Worm (Caenorhabditis elegans) whole organism, L1 larva: ENCODE results near the gene F59A6.4.

ENCODE experiments used
- C04F5.9 ChIP-seq: sonication (generic microtip); optimal IDR thresholded peaks from 2 replicates; lab custom pipeline; 2016; ENCODE audit warnings: missing genetic modification characterization, missing compliant biosample characterization
- C16A3.4 ChIP-seq: fragments of 150-350 bp; optimal IDR thresholded peaks from 2 replicates; lab custom pipeline; 2014; ENCODE audit warnings: missing biosample characterization, missing genetic modification characterization
- aha-1 ChIP-seq: fragments of 150-350 bp; optimal IDR thresholded peaks from 2 replicates; lab custom pipeline; 2014; ENCODE audit warnings: missing biosample characterization, missing genetic modification characterization
- alr-1 ChIP-seq: fragments of 200-800 bp; sonication (Bioruptor generic); optimal IDR thresholded peaks from 2 replicates; lab custom pipeline; 2018; ENCODE audit warnings: borderline replicate concordance, mild to moderate bottlenecking, missing genetic modification characterization, missing compliant biosample characterization
- ceh-63 ChIP-seq: fragments of 200-800 bp; sonication (Bioruptor generic); optimal IDR thresholded peaks from 2 replicates; lab custom pipeline; 2018; ENCODE audit warnings: mild to moderate bottlenecking, missing genetic modification characterization, missing compliant biosample characterization
- ceh-8 ChIP-seq: fragments of 200-800 bp; sonication (Bioruptor generic); optimal IDR thresholded peaks from 2 replicates; lab custom pipeline; 2018; ENCODE audit warnings: mild to moderate bottlenecking, missing genetic modification characterization, moderate library complexity, missing compliant biosample characterization
- ceh-82 ChIP-seq, 3 experiments: fragments of 150-350 bp in 1 of 3; sonication (generic microtip) in 2 of 3; optimal IDR thresholded peaks; 2 replicates each; lab custom pipeline; 2014 to 2017; ENCODE audit warnings: missing biosample characterization in 3 of 3, missing genetic modification characterization in 3 of 3
- ceh-88 ChIP-seq: fragments of 200-800 bp; sonication (Bioruptor generic); IDR thresholded peaks from 2 replicates; pipeline ENCODE4 v1.3.6; 2022; ENCODE audit warnings: missing genetic modification characterization, missing compliant biosample characterization
- ces-1 ChIP-seq: fragments of 150-350 bp; optimal IDR thresholded peaks from 2 replicates; lab custom pipeline; 2014; ENCODE audit warnings: missing biosample characterization, missing genetic modification reagents, missing genetic modification characterization
- dsc-1 ChIP-seq: sonication (generic microtip); optimal IDR thresholded peaks from 2 replicates; lab custom pipeline; 2016; ENCODE audit warnings: mild to moderate bottlenecking, missing genetic modification characterization, missing compliant biosample characterization
- efl-1 ChIP-seq, 4 experiments: fragments of 150-350 bp; optimal IDR thresholded peaks in 3 of 4; peaks in 1 of 4; 1 replicate in 1 of 4; 2 replicates in 3 of 4; lab custom pipeline; 2014; ENCODE audit warnings: missing biosample characterization in 2 of 4, missing genetic modification characterization in 2 of 4, missing genetic modification reagents in 2 of 4
- elt-3 ChIP-seq, 6 experiments: fragments of 150-350 bp in 1 of 6; sonication (generic microtip); optimal IDR thresholded peaks; 2 replicates each; lab custom pipeline; 2017 to 2018; ENCODE audit warnings: missing biosample characterization in 6 of 6, missing genetic modification characterization in 6 of 6, inconsistent platforms in 1 of 6
- ets-5 ChIP-seq: fragments of 200-800 bp; sonication (Bioruptor generic); IDR thresholded peaks from 2 replicates; pipeline ENCODE4 v1.3.6; 2022; ENCODE audit warnings: missing genetic modification characterization, missing compliant biosample characterization
- fkh-10 ChIP-seq: sonication (generic microtip); optimal IDR thresholded peaks from 2 replicates; lab custom pipeline; 2017; ENCODE audit warnings: missing biosample characterization, missing genetic modification reagents, missing genetic modification characterization
- fkh-4 ChIP-seq: sonication (generic microtip); optimal IDR thresholded peaks from 2 replicates; lab custom pipeline; 2016; ENCODE audit warnings: missing compliant biosample characterization, missing genetic modification characterization, borderline replicate concordance
- fos-1 ChIP-seq: fragments of 150-350 bp; optimal IDR thresholded peaks from 2 replicates; lab custom pipeline; 2014; ENCODE audit warnings: missing biosample characterization, missing genetic modification characterization
- hlh-17 ChIP-seq: fragments of 200-800 bp; sonication (Bioruptor generic); optimal IDR thresholded peaks from 2 replicates; lab custom pipeline; 2018; ENCODE audit warnings: missing genetic modification characterization, mild to moderate bottlenecking, missing compliant biosample characterization, moderate library complexity, borderline replicate concordance
- hlh-4 ChIP-seq: sonication (generic microtip); optimal IDR thresholded peaks from 2 replicates; lab custom pipeline; 2016; ENCODE audit warnings: mild to moderate bottlenecking, missing genetic modification characterization, missing compliant biosample characterization
- isw-1 ChIP-seq: fragments of 200-800 bp; sonication (Bioruptor generic); IDR thresholded peaks from 2 replicates; pipeline ENCODE4 v1.3.6; 2022; ENCODE audit warnings: missing genetic modification characterization, missing compliant biosample characterization
- jun-1 ChIP-seq: fragments of 150-350 bp; optimal IDR thresholded peaks from 2 replicates; lab custom pipeline; 2014; ENCODE audit warnings: missing biosample characterization, missing genetic modification reagents, missing genetic modification characterization
- lin-15B ChIP-seq: fragments of 150-350 bp; sonication (generic microtip); optimal IDR thresholded peaks from 3 replicates; lab custom pipeline; 2014; ENCODE audit warnings: missing biosample characterization, missing genetic modification characterization
- lir-3 ChIP-seq: sonication (generic microtip); optimal IDR thresholded peaks from 2 replicates; lab custom pipeline; 2016; ENCODE audit warnings: mild to moderate bottlenecking, missing genetic modification characterization, moderate library complexity, missing compliant biosample characterization; ENCODE audit not compliant: poor library complexity
- lsy-2 ChIP-seq, 2 experiments: fragments of 150-350 bp; optimal IDR thresholded peaks; 2 replicates each; lab custom pipeline; 2014; ENCODE audit warnings: missing biosample characterization in 2 of 2, missing genetic modification characterization in 2 of 2
- mep-1 ChIP-seq: fragments of 150-350 bp; optimal IDR thresholded peaks from 2 replicates; lab custom pipeline; 2014; ENCODE audit warnings: missing biosample characterization, missing genetic modification characterization
- nhr-11 ChIP-seq: fragments of 150-350 bp; optimal IDR thresholded peaks from 2 replicates; lab custom pipeline; 2014; ENCODE audit warnings: missing biosample characterization, missing genetic modification characterization
- nhr-12 ChIP-seq: sonication (generic microtip); optimal IDR thresholded peaks from 2 replicates; lab custom pipeline; 2017; ENCODE audit warnings: missing biosample characterization, missing genetic modification characterization
- nhr-19 ChIP-seq: fragments of 200-800 bp; sonication (Bioruptor generic); conservative IDR thresholded peaks from 2 replicates; pipeline ENCODE4 v1.3.6; 2022; ENCODE audit warnings: missing genetic modification characterization, missing compliant biosample characterization
- nhr-237 ChIP-seq: fragments of 150-350 bp; optimal IDR thresholded peaks from 2 replicates; lab custom pipeline; 2014; ENCODE audit warnings: missing biosample characterization, missing genetic modification characterization
- nhr-28 ChIP-seq: fragments of 150-350 bp; optimal IDR thresholded peaks from 2 replicates; lab custom pipeline; 2014; ENCODE audit warnings: missing biosample characterization, missing genetic modification characterization
- nhr-47 ChIP-seq: sonication (generic microtip); optimal IDR thresholded peaks from 2 replicates; lab custom pipeline; 2016; ENCODE audit warnings: mild to moderate bottlenecking, missing genetic modification characterization, moderate library complexity, missing compliant biosample characterization
- nhr-77 ChIP-seq: fragments of 150-350 bp; optimal IDR thresholded peaks from 2 replicates; lab custom pipeline; 2014; ENCODE audit warnings: missing biosample characterization, missing genetic modification characterization
- nhr-84 ChIP-seq: sonication (generic microtip); optimal IDR thresholded peaks from 2 replicates; lab custom pipeline; 2017; ENCODE audit warnings: missing biosample characterization, missing genetic modification characterization
- nhr-85 ChIP-seq: sonication (generic microtip); peaks from one replicate; lab custom pipeline; 2016; ENCODE audit warnings: missing genetic modification characterization, inconsistent platforms, missing compliant biosample characterization
- nhr-90 ChIP-seq: sonication (generic microtip); optimal IDR thresholded peaks from 2 replicates; lab custom pipeline; 2016; ENCODE audit warnings: mild to moderate bottlenecking, missing genetic modification characterization, missing compliant biosample characterization; ENCODE audit not compliant: poor library complexity
- pax-3 ChIP-seq: fragments of 200-800 bp; sonication (Bioruptor generic); optimal IDR thresholded peaks from 2 replicates; lab custom pipeline; 2018; ENCODE audit warnings: mild to moderate bottlenecking, missing genetic modification characterization, moderate library complexity, missing compliant biosample characterization
- pqm-1 ChIP-seq: sonication (generic microtip); optimal IDR thresholded peaks from 3 replicates; lab custom pipeline; 2017; ENCODE audit warnings: missing biosample characterization, missing genetic modification characterization
- snu-23 ChIP-seq: sonication (generic microtip); optimal IDR thresholded peaks from 2 replicates; lab custom pipeline; 2016; ENCODE audit warnings: missing genetic modification characterization, missing compliant biosample characterization
- sox-4 ChIP-seq: sonication (generic microtip); optimal IDR thresholded peaks from 2 replicates; lab custom pipeline; 2016; ENCODE audit warnings: missing genetic modification characterization, missing compliant biosample characterization
- sptf-1 ChIP-seq: fragments of 150-350 bp; optimal IDR thresholded peaks from 2 replicates; lab custom pipeline; 2014; ENCODE audit warnings: missing biosample characterization, missing genetic modification characterization
- sup-37 ChIP-seq: fragments of 200-800 bp; sonication (Bioruptor generic); optimal IDR thresholded peaks from 2 replicates; lab custom pipeline; 2018; ENCODE audit warnings: mild to moderate bottlenecking, missing genetic modification characterization, missing compliant biosample characterization
- swsn-7 ChIP-seq: sonication (generic microtip); optimal IDR thresholded peaks from 2 replicates; lab custom pipeline; 2016; ENCODE audit warnings: missing genetic modification characterization, missing compliant biosample characterization
- tlp-1 ChIP-seq: fragments of 150-350 bp; optimal IDR thresholded peaks from 2 replicates; lab custom pipeline; 2014; ENCODE audit warnings: missing biosample characterization, missing genetic modification characterization
- unc-30 ChIP-seq: sonication (generic microtip); optimal IDR thresholded peaks from 2 replicates; lab custom pipeline; 2017; ENCODE audit warnings: missing biosample characterization, missing genetic modification characterization
- unc-86 ChIP-seq: sonication (generic microtip); optimal IDR thresholded peaks from 2 replicates; lab custom pipeline; 2016; ENCODE audit warnings: missing genetic modification characterization, missing compliant biosample characterization
- vab-15 ChIP-seq: sonication (generic microtip); optimal IDR thresholded peaks from 2 replicates; lab custom pipeline; 2017; ENCODE audit warnings: missing genotype, mild to moderate bottlenecking, missing genetic modification characterization, missing compliant biosample characterization
- ztf-11 ChIP-seq, 2 experiments: sonication (generic microtip); optimal IDR thresholded peaks; 2 replicates each; lab custom pipeline; 2016 to 2017; ENCODE audit warnings: missing genetic modification characterization in 2 of 2, missing biosample characterization in 1 of 2, missing compliant biosample characterization in 1 of 2
- ztf-4 ChIP-seq: fragments of 150-350 bp; optimal IDR thresholded peaks from 2 replicates; lab custom pipeline; 2014; ENCODE audit warnings: missing biosample characterization, missing genetic modification characterization

The F59A6.4 gene

DNA sequence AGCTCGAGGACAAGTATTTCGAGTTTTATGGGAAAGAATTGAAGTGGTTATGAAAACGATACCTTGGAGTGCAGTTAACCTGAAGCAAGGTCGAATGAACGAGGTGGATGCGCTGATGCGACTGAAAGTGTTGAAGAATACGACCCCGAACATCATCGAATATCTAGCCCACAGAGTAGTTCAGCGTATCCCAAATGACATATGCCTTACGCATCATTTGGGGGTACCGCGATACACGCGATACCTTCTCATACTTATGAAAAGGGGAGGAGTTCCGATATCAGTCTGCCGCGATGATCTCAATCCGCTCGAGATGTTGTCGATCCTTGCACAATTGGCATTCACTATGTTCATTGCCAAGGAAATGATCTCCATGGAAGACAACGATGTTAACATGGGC is 15.1 kb upstream of the F59A6.4 start, which contains the start of gene T27F7.12:
TSS of gene T27F7.12 (plus strand) at position 301 of the 400 bp plus-strand sequence.
- TF ChIP-seq ztf-4 (tag; lab: Kevin White, UChicago) = no peak
- TF ChIP-seq swsn-7 = no peak
- no peak for TF ChIP-seq nhr-85 (tag; lab: Kevin White, UChicago)

DNA sequence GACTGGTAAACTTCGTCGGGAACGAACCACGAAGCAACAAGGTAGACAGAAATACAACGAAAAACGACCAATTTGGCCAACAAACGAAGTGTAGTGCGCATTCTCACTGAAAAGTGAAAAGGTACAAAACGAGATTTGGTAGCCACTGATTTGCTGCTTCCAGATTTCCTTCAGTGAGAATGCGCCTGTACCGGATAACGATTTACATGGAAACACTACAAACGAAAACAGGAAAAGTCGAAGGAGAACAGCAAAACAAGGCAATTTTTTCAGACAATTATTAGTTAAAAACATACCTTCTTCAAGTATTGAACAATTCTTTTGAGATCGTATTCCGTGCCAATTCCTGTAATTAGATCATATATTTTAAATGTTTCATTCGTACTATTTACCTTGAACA is 11.9 kb upstream of the F59A6.4 start, which contains the start of gene pigb-1:
TSS of gene pigb-1 (minus strand) at position 101 of the 400 bp plus-strand sequence.
- TF ChIP-seq unc-30 (no peak), fkh-10 (GFP tag; lab: Kevin White, UChicago) (no peak), unc-86 (tag; lab: Kevin White, UChicago) (no peak), nhr-11 (tag; lab: Kevin White, UChicago) (no peak), alr-1 (no peak), nhr-85 (tag; lab: Kevin White, UChicago) (no peak), swsn-7 (no peak), sup-37 (GFP tag; lab: Kevin White, UChicago) (no peak), fkh-4 (no peak), ceh-8 (no peak), nhr-77 (tag; lab: Kevin White, UChicago) (no peak), ztf-4 (tag; lab: Kevin White, UChicago) (no peak), hlh-4 (tag; lab: Kevin White, UChicago) (no peak), tlp-1 (tag; lab: Kevin White, UChicago) (no peak), C16A3.4 (no peak), nhr-47 (tag; lab: Kevin White, UChicago) (no peak), nhr-237 (no peak), sox-4 (tag; lab: Kevin White, UChicago) (no peak)

DNA sequence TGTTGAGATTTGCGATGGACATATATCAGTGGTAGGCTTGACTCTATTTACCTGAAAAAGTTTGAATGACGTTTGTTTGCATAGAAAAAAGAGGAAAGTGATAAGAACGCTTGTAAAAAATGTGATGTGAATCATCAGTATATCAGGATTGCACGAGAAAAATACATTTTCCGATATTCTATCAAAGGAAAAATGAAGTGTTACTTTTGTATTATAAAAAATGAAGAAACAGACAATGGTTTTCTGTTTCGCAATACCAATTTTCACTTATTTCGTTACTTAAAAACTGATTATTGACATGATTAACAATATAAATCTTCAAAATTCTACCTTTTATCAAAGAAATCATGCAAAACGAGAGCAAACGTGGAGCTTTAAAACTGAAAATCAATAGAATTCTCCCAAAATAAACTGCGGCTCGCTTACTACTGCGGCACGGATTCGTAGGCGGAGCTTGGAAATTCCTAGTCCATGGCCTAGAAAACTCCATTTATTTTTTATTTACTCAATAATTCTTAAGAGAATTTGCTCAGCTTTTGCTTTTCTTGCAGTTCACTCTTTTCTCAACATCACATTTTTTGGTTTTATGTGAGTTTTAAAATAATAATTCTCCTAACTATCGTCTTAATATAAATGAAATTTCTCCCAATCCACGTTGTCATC is 11.2 kb upstream of the F59A6.4 start, which contains the start of the genes eif-1 and vps-24:
TSS of gene eif-1 (minus strand) at position 51 of the 663 bp plus-strand sequence.
TSS of gene vps-24 (plus strand) at position 469 of the 663 bp plus-strand sequence.
- TF ChIP-seq lin-15B = peak; percentile 56
- peak in 1 of 3 experiments; percentile 65 for TF ChIP-seq ceh-82 (tag; optimal IDR thresholded peaks at IDR 0.05; lab: Kevin White, UChicago)
- TF ChIP-seq elt-3 (tag; optimal IDR thresholded peaks at IDR 0.05; lab: Kevin White, UChicago) = no peak
- no peak for TF ChIP-seq pqm-1
- TF ChIP-seq ceh-63 (GFP tag; lab: Kevin White, UChicago) = no peak
- TF ChIP-seq isw-1 (GFP tag; lab: Robert Waterston, UW) = peak; percentile 39; the same call in 1 of the 2 replicates
- TF ChIP-seq snu-23 (GFP tag; lab: Kevin White, UChicago) = peak; percentile 47
- no peak for TF ChIP-seq C04F5.9 (tag; lab: Kevin White, UChicago)
- TF ChIP-seq nhr-28 (tag; lab: Kevin White, UChicago) = no peak
- TF ChIP-seq vab-15 (tag; lab: Kevin White, UChicago) = no peak
- TF ChIP-seq ceh-88 (GFP tag; lab: Robert Waterston, UW) = no peak
- no peak for TF ChIP-seq ets-5
- no peak for TF ChIP-seq unc-30
- no peak for TF ChIP-seq ceh-8
- no peak for TF ChIP-seq alr-1
- no peak for TF ChIP-seq pax-3 (tag; lab: Kevin White, UChicago)
- TF ChIP-seq sptf-1 (tag; lab: Kevin White, UChicago) = no peak
- TF ChIP-seq lsy-2 (tag; optimal IDR thresholded peaks at IDR 0.05; lab: Kevin White, UChicago) = peak; percentile 53 to 74
- TF ChIP-seq hlh-4 (tag; lab: Kevin White, UChicago) = no peak
- peak; percentile 34 for TF ChIP-seq mep-1 (tag; lab: Kevin White, UChicago)
- no peak for TF ChIP-seq sup-37 (GFP tag; lab: Kevin White, UChicago)
- TF ChIP-seq ces-1 (GFP tag; lab: Kevin White, UChicago) = no peak
- TF ChIP-seq swsn-7 = peak; percentile 12
- TF ChIP-seq nhr-90 = no peak
- no peak for TF ChIP-seq jun-1 (tag; lab: Kevin White, UChicago)
- TF ChIP-seq nhr-12 (tag; lab: Kevin White, UChicago) = no peak
- peak; percentile 30 for TF ChIP-seq C16A3.4
- TF ChIP-seq aha-1 (tag; lab: Kevin White, UChicago) = no peak
- TF ChIP-seq hlh-17 = no peak
- TF ChIP-seq efl-1 (optimal IDR thresholded peaks at IDR 0.05; lab: Kevin White, UChicago) = peak; percentile 57 to 64
- TF ChIP-seq efl-1 (GFP tag; optimal IDR thresholded peaks at IDR 0.05 in 1 of 2; lab: Kevin White, UChicago) = peak; percentile 72 to 95
- no peak for TF ChIP-seq nhr-19 (GFP tag; lab: Robert Waterston, UW)
- no peak for TF ChIP-seq fos-1 (tag; lab: Kevin White, UChicago)
- peak; percentile 58 for TF ChIP-seq lir-3 (tag; lab: Kevin White, UChicago)
- TF ChIP-seq dsc-1 = peak; percentile 30
- TF ChIP-seq unc-86 (tag; lab: Kevin White, UChicago) = no peak
- TF ChIP-seq nhr-84 (tag; lab: Kevin White, UChicago) = no peak
- no peak for TF ChIP-seq ztf-11 (tag; optimal IDR thresholded peaks at IDR 0.05; lab: Kevin White, UChicago)
